Fruit fly (Drosophila melanogaster) whole organism: ENCODE measurements around the gene jar.

Experiments
- CG8478 ChIP-seq: fragments of >200 bp; optimal IDR thresholded peaks from 2 replicates; lab custom pipeline; 2018; ENCODE audit warnings: inconsistent platforms
- Dll ChIP-seq: fragments of >200 bp; optimal IDR thresholded peaks from 2 replicates; lab custom pipeline; 2017
- EcR ChIP-seq, 2 experiments: fragments of >200 bp; optimal IDR thresholded peaks; 2 replicates each; lab custom pipeline; 2017; ENCODE audit warnings: missing biosample characterization in 2 of 2, missing genetic modification characterization in 2 of 2, missing genetic modification reagents in 2 of 2
- pan ChIP-seq: fragments of >200 bp; optimal IDR thresholded peaks from 2 replicates; lab custom pipeline; 2017
- psq ChIP-seq: fragments of >200 bp; optimal IDR thresholded peaks from 2 replicates; lab custom pipeline; 2017
- usp ChIP-seq: fragments of >200 bp; optimal IDR thresholded peaks from 2 replicates; lab custom pipeline; 2017; ENCODE audit warnings: missing biosample characterization, missing genetic modification characterization, mixed read lengths

dm6 chr3R:24266786-24267579 is 4.0 kb downstream of the jar start:
- TF ChIP-seq psq (no peak), pan (lab: Kevin White, UChicago) (no peak), CG8478 (lab: Kevin White, UChicago) (no peak), EcR (GFP tag; optimal IDR thresholded peaks at IDR 0.05; lab: Kevin White, UChicago) (peak in 1 of 2 experiments; percentile 56), usp (no peak), Dll (lab: Kevin White, UChicago) (no peak)
